Worm (Caenorhabditis elegans) whole organism, L4/young adult: ENCODE data around the gene cec-7.

ENCODE experiments used
- W03F9.2 ChIP-seq: fragments of 150-350 bp; optimal IDR thresholded peaks from 2 replicates; lab custom pipeline; 2014; ENCODE audit warnings: missing biosample characterization, missing genetic modification characterization
- him-1 ChIP-seq: sonication (generic microtip); optimal IDR thresholded peaks from 2 replicates; lab custom pipeline; 2016; ENCODE audit warnings: missing genotype, missing genetic modification reagents, missing genetic modification characterization, missing compliant biosample characterization

- no peak for TF ChIP-seq him-1 (tag; lab: Kevin White, UChicago)
- no peak for TF ChIP-seq W03F9.2 (tag; lab: Kevin White, UChicago)
Observed at ce11 chrIII:12875653-12876052, 1.7 kb downstream of the cec-7 start.
